Worm (Caenorhabditis elegans) whole organism, L1 larva: Measurements from ENCODE around the gene sri-69.

ENCODE experiments used
- C16A3.4 ChIP-seq: fragments of 150-350 bp; optimal IDR thresholded peaks from 2 replicates; lab custom pipeline; 2014; ENCODE audit warnings: missing biosample characterization, missing genetic modification characterization
- F16B12.6 ChIP-seq: fragments of 150-350 bp; optimal IDR thresholded peaks from 2 replicates; lab custom pipeline; 2014; ENCODE audit warnings: missing biosample characterization, missing genetic modification characterization
- ceh-88 ChIP-seq: fragments of 200-800 bp; sonication (Bioruptor generic); IDR thresholded peaks from 2 replicates; pipeline ENCODE4 v1.3.6; 2022; ENCODE audit warnings: missing genetic modification characterization, missing compliant biosample characterization
- ces-1 ChIP-seq: fragments of 150-350 bp; optimal IDR thresholded peaks from 2 replicates; lab custom pipeline; 2014; ENCODE audit warnings: missing biosample characterization, missing genetic modification reagents, missing genetic modification characterization
- dsc-1 ChIP-seq: sonication (generic microtip); optimal IDR thresholded peaks from 2 replicates; lab custom pipeline; 2016; ENCODE audit warnings: mild to moderate bottlenecking, missing genetic modification characterization, missing compliant biosample characterization
- efl-1 ChIP-seq, 4 experiments: fragments of 150-350 bp; optimal IDR thresholded peaks in 3 of 4; peaks in 1 of 4; 1 replicate in 1 of 4; 2 replicates in 3 of 4; lab custom pipeline; 2014; ENCODE audit warnings: missing biosample characterization in 2 of 4, missing genetic modification characterization in 2 of 4, missing genetic modification reagents in 2 of 4
- egl-13 ChIP-seq: sonication (generic microtip); optimal IDR thresholded peaks from 2 replicates; lab custom pipeline; 2016; ENCODE audit warnings: missing genotype, missing genetic modification reagents, missing genetic modification characterization, missing compliant biosample characterization
- hlh-4 ChIP-seq: sonication (generic microtip); optimal IDR thresholded peaks from 2 replicates; lab custom pipeline; 2016; ENCODE audit warnings: mild to moderate bottlenecking, missing genetic modification characterization, missing compliant biosample characterization
- lin-39 ChIP-seq: fragments of 150-350 bp; optimal IDR thresholded peaks from 2 replicates; lab custom pipeline; 2014; ENCODE audit warnings: missing biosample characterization, missing genetic modification reagents, missing genetic modification characterization
- lsy-2 ChIP-seq, 2 experiments: fragments of 150-350 bp; optimal IDR thresholded peaks; 2 replicates each; lab custom pipeline; 2014; ENCODE audit warnings: missing biosample characterization in 2 of 2, missing genetic modification characterization in 2 of 2
- nhr-12 ChIP-seq: sonication (generic microtip); optimal IDR thresholded peaks from 2 replicates; lab custom pipeline; 2017; ENCODE audit warnings: missing biosample characterization, missing genetic modification characterization
- zip-4 ChIP-seq: fragments of 200-800 bp; sonication (Bioruptor generic); optimal IDR thresholded peaks from 2 replicates; lab custom pipeline; 2018; ENCODE audit warnings: mild to moderate bottlenecking, missing genetic modification characterization, moderate library complexity, missing compliant biosample characterization
- ztf-11 ChIP-seq, 2 experiments: sonication (generic microtip); optimal IDR thresholded peaks; 2 replicates each; lab custom pipeline; 2016 to 2017; ENCODE audit warnings: missing genetic modification characterization in 2 of 2, missing biosample characterization in 1 of 2, missing compliant biosample characterization in 1 of 2

The sri-69 gene

ce11 chrV:16965655-16966054, 42.5 kb downstream of the sri-69 start, which contains the start of gene efl-1 (continued):
- peak; percentile 88 for TF ChIP-seq zip-4
- no peak for TF ChIP-seq hlh-4 (tag; lab: Kevin White, UChicago)
- no peak for TF ChIP-seq nhr-12
- TF ChIP-seq ceh-88, result peak; percentile 75
- peak; percentile 82 for TF ChIP-seq lin-39 (tag; lab: Kevin White, UChicago)
- TF ChIP-seq dsc-1 (tag; lab: Kevin White, UChicago), result peak; percentile 96
- TF ChIP-seq C16A3.4 (tag; lab: Kevin White, UChicago), result peak; percentile 85
- peak; percentile 90 for TF ChIP-seq egl-13 (tag; lab: Kevin White, UChicago)
- no peak for TF ChIP-seq ces-1 (GFP tag; lab: Kevin White, UChicago)
- TF ChIP-seq efl-1 (optimal IDR thresholded peaks at IDR 0.05; lab: Kevin White, UChicago), result peak; percentile 97 to 100
- TF ChIP-seq efl-1 (GFP tag; optimal IDR thresholded peaks at IDR 0.05 in 1 of 2; lab: Kevin White, UChicago), result peak in 1 of 2 experiments; percentile 100
- peak in 1 of 2 experiments; percentile 68 for TF ChIP-seq ztf-11 (tag; optimal IDR thresholded peaks at IDR 0.05; lab: Kevin White, UChicago)
- peak; percentile 93 to 95 for TF ChIP-seq lsy-2 (tag; optimal IDR thresholded peaks at IDR 0.05; lab: Kevin White, UChicago)

- TF ChIP-seq F16B12.6 (tag; lab: Kevin White, UChicago), result no peak
- TF ChIP-seq efl-1 (optimal IDR thresholded peaks at IDR 0.05; lab: Kevin White, UChicago), result no peak
- TF ChIP-seq efl-1 (GFP tag; optimal IDR thresholded peaks at IDR 0.05 in 1 of 2; lab: Kevin White, UChicago), result peak in 1 of 2 experiments; percentile 85
These were observed 49.2 kb downstream of the sri-69 start for ce11 chrV:16958975-16959374.
